Worm (Caenorhabditis elegans) whole organism, late embryonic: ENCODE data around the gene ttbk-2.1.

Experiments used
- C38D4.7 ChIP-seq: fragments of 200-800 bp; sonication (Bioruptor generic); optimal IDR thresholded peaks from 2 replicates; lab custom pipeline; 2018; ENCODE audit warnings: mild to moderate bottlenecking, missing genetic modification characterization, moderate library complexity, missing compliant biosample characterization
- F13H6.1 ChIP-seq: sonication (generic microtip); optimal IDR thresholded peaks from 2 replicates; lab custom pipeline; 2016; ENCODE audit warnings: missing genetic modification characterization, missing compliant biosample characterization
- K09A11.1 ChIP-seq: sonication (generic microtip); optimal IDR thresholded peaks from 2 replicates; lab custom pipeline; 2017; ENCODE audit warnings: antibody characterized with exemption, mild to moderate bottlenecking, missing genetic modification characterization, missing compliant biosample characterization; ENCODE audit not compliant: insufficient read depth
- T23F11.4 ChIP-seq: fragments of 200-800 bp; sonication (Bioruptor generic); optimal IDR thresholded peaks from 2 replicates; lab custom pipeline; 2018; ENCODE audit warnings: mild to moderate bottlenecking, missing genetic modification characterization, missing compliant biosample characterization
- Y22D7AL.16 ChIP-seq: sonication (generic microtip); optimal IDR thresholded peaks from 2 replicates; lab custom pipeline; 2016; ENCODE audit warnings: missing genetic modification characterization, missing compliant biosample characterization
- ceh-18 ChIP-seq: sonication (generic microtip); optimal IDR thresholded peaks from 2 replicates; lab custom pipeline; 2016; ENCODE audit warnings: missing genetic modification characterization, missing compliant biosample characterization
- ceh-19 ChIP-seq: fragments of 200-800 bp; sonication (Bioruptor generic); optimal IDR thresholded peaks from 2 replicates; lab custom pipeline; 2018; ENCODE audit warnings: mild to moderate bottlenecking, missing genetic modification characterization, missing compliant biosample characterization
- ceh-2 ChIP-seq: sonication (generic microtip); optimal IDR thresholded peaks from 2 replicates; lab custom pipeline; 2016; ENCODE audit warnings: missing genotype, missing genetic modification characterization, missing compliant biosample characterization
- ceh-24 ChIP-seq: sonication (generic microtip); optimal IDR thresholded peaks from 2 replicates; lab custom pipeline; 2016; ENCODE audit warnings: mild to moderate bottlenecking, missing genetic modification characterization, missing compliant biosample characterization
- ceh-31 ChIP-seq: sonication (generic microtip); optimal IDR thresholded peaks from 2 replicates; lab custom pipeline; 2016; ENCODE audit warnings: missing genetic modification characterization, missing compliant biosample characterization
- ceh-34 ChIP-seq: sonication (generic microtip); optimal IDR thresholded peaks from 2 replicates; lab custom pipeline; 2016; ENCODE audit warnings: mild to moderate bottlenecking, missing genetic modification characterization, missing compliant biosample characterization
- ceh-45 ChIP-seq: fragments of 200-800 bp; sonication (Bioruptor generic); IDR thresholded peaks from 2 replicates; pipeline ENCODE4 v1.3.6; 2022; ENCODE audit warnings: missing genetic modification reagents, missing genetic modification characterization, missing compliant biosample characterization
- ceh-48 ChIP-seq: sonication (generic microtip); optimal IDR thresholded peaks from 2 replicates; lab custom pipeline; 2016; ENCODE audit warnings: missing genetic modification characterization, inconsistent platforms, missing compliant biosample characterization
- ceh-6 ChIP-seq: fragments of 200-800 bp; sonication (Bioruptor generic); optimal IDR thresholded peaks from 2 replicates; lab custom pipeline; 2018; ENCODE audit warnings: mild to moderate bottlenecking, missing genetic modification characterization, missing compliant biosample characterization
- ceh-9 ChIP-seq: sonication (generic microtip); optimal IDR thresholded peaks from 2 replicates; lab custom pipeline; 2016; ENCODE audit warnings: mild to moderate bottlenecking, missing genetic modification characterization, inconsistent platforms, missing compliant biosample characterization
- dmd-4 ChIP-seq: sonication (generic microtip); optimal IDR thresholded peaks from 2 replicates; lab custom pipeline; 2016; ENCODE audit warnings: borderline replicate concordance, missing genetic modification characterization, missing compliant biosample characterization
- elt-2 ChIP-seq: sonication (generic microtip); optimal IDR thresholded peaks from 2 replicates; lab custom pipeline; 2016; ENCODE audit warnings: missing genetic modification reagents, missing genetic modification characterization, missing compliant biosample characterization
- elt-4 ChIP-seq: sonication (generic microtip); optimal IDR thresholded peaks from 2 replicates; lab custom pipeline; 2016; ENCODE audit warnings: missing genetic modification characterization, missing compliant biosample characterization
- ets-4 ChIP-seq: sonication (generic microtip); optimal IDR thresholded peaks from 2 replicates; lab custom pipeline; 2016; ENCODE audit warnings: missing genetic modification characterization, missing compliant biosample characterization
- eyg-1 ChIP-seq: sonication (generic microtip); optimal IDR thresholded peaks from 2 replicates; lab custom pipeline; 2016; ENCODE audit warnings: missing genotype, missing genetic modification characterization, missing compliant biosample characterization
- fkh-10 ChIP-seq: fragments of 150-350 bp; optimal IDR thresholded peaks from 2 replicates; lab custom pipeline; 2014; ENCODE audit warnings: missing biosample characterization, missing genetic modification reagents, missing genetic modification characterization
- fkh-6 ChIP-seq: sonication (generic microtip); optimal IDR thresholded peaks from 2 replicates; lab custom pipeline; 2016; ENCODE audit warnings: missing genetic modification characterization, missing compliant biosample characterization
- gmeb-2 ChIP-seq: sonication (generic microtip); optimal IDR thresholded peaks from 2 replicates; lab custom pipeline; 2016; ENCODE audit warnings: missing genetic modification characterization, inconsistent platforms, missing compliant biosample characterization
- hlh-13 ChIP-seq: fragments of 200-800 bp; sonication (Bioruptor generic); optimal IDR thresholded peaks from 2 replicates; lab custom pipeline; 2018; ENCODE audit warnings: mild to moderate bottlenecking, missing genetic modification characterization, missing compliant biosample characterization
- hlh-15 ChIP-seq: sonication (generic microtip); optimal IDR thresholded peaks from 2 replicates; lab custom pipeline; 2016; ENCODE audit warnings: missing genetic modification characterization, missing compliant biosample characterization
- hlh-8 ChIP-seq: sonication (generic microtip); optimal IDR thresholded peaks from 2 replicates; lab custom pipeline; 2016; ENCODE audit warnings: missing genotype, missing genetic modification characterization, missing compliant biosample characterization
- lin-11 ChIP-seq: fragments of 200-800 bp; sonication (Bioruptor generic); optimal IDR thresholded peaks from 2 replicates; lab custom pipeline; 2018; ENCODE audit warnings: mild to moderate bottlenecking, missing genetic modification characterization, missing compliant biosample characterization
- madf-2 ChIP-seq: sonication (generic microtip); optimal IDR thresholded peaks from 2 replicates; lab custom pipeline; 2017; ENCODE audit warnings: missing genetic modification characterization, missing compliant biosample characterization
- nhr-11 ChIP-seq: fragments of 150-350 bp; optimal IDR thresholded peaks from 2 replicates; lab custom pipeline; 2014; ENCODE audit warnings: missing biosample characterization, missing genetic modification characterization
- odd-2 ChIP-seq: sonication (generic microtip); optimal IDR thresholded peaks from 2 replicates; lab custom pipeline; 2017; ENCODE audit warnings: antibody characterized with exemption, mild to moderate bottlenecking, missing genetic modification characterization, missing compliant biosample characterization
- pha-2 ChIP-seq: sonication (generic microtip); optimal IDR thresholded peaks from 2 replicates; lab custom pipeline; 2017; ENCODE audit warnings: mild to moderate bottlenecking, missing genetic modification characterization, missing compliant biosample characterization
- pha-4 ChIP-seq: fragments of 150-350 bp; optimal IDR thresholded peaks from 2 replicates; lab custom pipeline; 2018; ENCODE audit warnings: missing biosample characterization, missing genetic modification reagents, missing genetic modification characterization
- pqm-1 ChIP-seq: sonication (generic microtip); optimal IDR thresholded peaks from 2 replicates; lab custom pipeline; 2016; ENCODE audit warnings: missing genetic modification characterization, missing compliant biosample characterization
- ref-2 ChIP-seq: sonication (generic microtip); optimal IDR thresholded peaks from 2 replicates; lab custom pipeline; 2016; ENCODE audit warnings: missing genetic modification characterization, missing compliant biosample characterization
- rnt-1 ChIP-seq: sonication (generic microtip); optimal IDR thresholded peaks from 2 replicates; lab custom pipeline; 2016; ENCODE audit warnings: missing genetic modification characterization, missing compliant biosample characterization
- sdc-2 ChIP-seq: sonication (generic microtip); optimal IDR thresholded peaks from 2 replicates; lab custom pipeline; 2016; ENCODE audit warnings: missing genotype, missing genetic modification characterization, missing compliant biosample characterization
- sox-2 ChIP-seq: fragments of 200-800 bp; sonication (Bioruptor generic); IDR thresholded peaks from 2 replicates; pipeline ENCODE4 v1.3.6; 2022; ENCODE audit warnings: missing genetic modification reagents, missing genetic modification characterization, missing compliant biosample characterization
- sox-4 ChIP-seq: sonication (generic microtip); optimal IDR thresholded peaks from 2 replicates; lab custom pipeline; 2017; ENCODE audit warnings: mild to moderate bottlenecking, missing genetic modification characterization, inconsistent platforms, missing compliant biosample characterization
- syd-9 ChIP-seq: sonication (generic microtip); optimal IDR thresholded peaks from 2 replicates; lab custom pipeline; 2016; ENCODE audit warnings: mild to moderate bottlenecking, missing genetic modification characterization, moderate library complexity, missing compliant biosample characterization
- tbx-7 ChIP-seq: sonication (generic microtip); optimal IDR thresholded peaks from 2 replicates; lab custom pipeline; 2016; ENCODE audit warnings: missing genotype, missing genetic modification characterization, missing compliant biosample characterization
- ttx-3 ChIP-seq: sonication (generic microtip); optimal IDR thresholded peaks from 2 replicates; lab custom pipeline; 2016; ENCODE audit warnings: missing genetic modification reagents, missing genetic modification characterization, missing compliant biosample characterization
- unc-3 ChIP-seq, 2 experiments: fragments of 200-800 bp in 1 of 2; sonication (Bioruptor generic) in 1 of 2; sonication (generic microtip) in 1 of 2; conservative IDR thresholded peaks in 1 of 2; optimal IDR thresholded peaks in 1 of 2; 2 replicates each; pipeline versions ENCODE4 v1.3.6 to Lab custom; 2016 to 2022; ENCODE audit warnings: missing compliant biosample characterization in 2 of 2, missing genetic modification characterization in 2 of 2, missing genetic modification reagents in 1 of 2
- unc-42 ChIP-seq: sonication (generic microtip); optimal IDR thresholded peaks from 2 replicates; lab custom pipeline; 2016; ENCODE audit warnings: missing genotype, missing genetic modification characterization, missing compliant biosample characterization
- unc-55 ChIP-seq: sonication (generic microtip); optimal IDR thresholded peaks from 2 replicates; lab custom pipeline; 2017; ENCODE audit warnings: missing biosample characterization, missing genetic modification reagents, missing genetic modification characterization
- unc-86 ChIP-seq: sonication (generic microtip); optimal IDR thresholded peaks from 2 replicates; lab custom pipeline; 2016; ENCODE audit warnings: missing genetic modification characterization, missing compliant biosample characterization
- ztf-16 ChIP-seq: sonication (generic microtip); optimal IDR thresholded peaks from 2 replicates; lab custom pipeline; 2017; ENCODE audit warnings: missing genetic modification characterization, missing compliant biosample characterization

The ttbk-2.1 gene

DNA sequence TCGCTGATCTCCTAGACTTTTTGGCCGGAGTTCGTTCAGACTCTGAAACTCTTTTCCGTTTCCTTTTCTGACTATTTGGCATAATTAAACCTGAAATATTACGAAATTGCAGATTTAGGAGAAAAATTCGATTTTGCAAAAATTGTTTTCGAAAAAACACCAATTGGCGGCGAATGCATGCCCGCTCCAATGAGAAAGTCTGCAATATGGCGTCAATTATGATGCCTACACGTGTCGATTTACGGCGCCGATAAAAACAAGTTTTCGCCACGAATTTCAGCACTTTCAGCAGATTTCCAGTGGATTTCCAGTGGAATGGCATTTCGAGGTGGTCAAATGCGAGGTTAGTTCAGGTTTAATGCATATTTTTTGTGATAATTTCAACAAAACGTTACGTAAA lies 49.1 kb upstream of the ttbk-2.1 start, which contains the start of the genes Y59E9AL.36 and nbet-1 (continued):
- TF ChIP-seq ref-2: no peak
- no peak for TF ChIP-seq rnt-1 (tag; lab: Kevin White, UChicago)
- TF ChIP-seq C38D4.7: no peak
- peak; percentile 33 for TF ChIP-seq elt-2 (tag; lab: Kevin White, UChicago)
- no peak for TF ChIP-seq Y22D7AL.16 (tag; lab: Kevin White, UChicago)
- TF ChIP-seq fkh-6 (tag; lab: Kevin White, UChicago): no peak
- TF ChIP-seq ceh-48: peak; percentile 32
- TF ChIP-seq ceh-2 (tag; lab: Kevin White, UChicago): no peak
- no peak for TF ChIP-seq ceh-19 (GFP tag; lab: Kevin White, UChicago)
- TF ChIP-seq unc-55 (GFP tag; lab: Kevin White, UChicago): peak; percentile 55
- no peak for TF ChIP-seq ceh-24
- TF ChIP-seq ceh-31 (tag; lab: Kevin White, UChicago): peak; percentile 54
- TF ChIP-seq ceh-45 (GFP tag; lab: Robert Waterston, UW): no peak
- TF ChIP-seq elt-4 (tag; lab: Kevin White, UChicago): no peak
- TF ChIP-seq unc-86: no peak
- TF ChIP-seq sox-4 (tag; lab: Kevin White, UChicago): no peak
- TF ChIP-seq odd-2 (tag; lab: Kevin White, UChicago): no peak
- TF ChIP-seq ets-4 (tag; lab: Kevin White, UChicago): no peak
- no peak for TF ChIP-seq dmd-4 (tag; lab: Kevin White, UChicago)

DNA sequence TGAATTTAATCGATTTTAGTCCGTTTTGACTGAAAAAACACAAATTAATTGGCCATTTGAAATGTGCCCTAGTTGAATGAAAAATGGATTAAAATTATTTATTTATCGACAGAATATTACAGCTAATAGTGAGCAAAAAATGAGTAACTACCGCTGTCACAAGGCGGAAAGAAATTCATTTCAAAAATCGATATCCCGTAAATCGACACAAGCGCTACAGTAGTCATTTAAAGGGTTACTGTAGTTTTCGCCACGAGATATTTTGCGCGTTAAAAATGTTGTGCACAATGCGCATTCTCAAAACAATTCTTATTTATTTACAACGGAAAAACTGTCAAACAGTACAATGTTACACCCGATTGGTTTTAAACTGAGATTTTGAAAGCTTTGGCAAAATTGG lies 47.9 kb upstream of the ttbk-2.1 start:
- TF ChIP-seq ceh-6 (GFP tag; lab: Kevin White, UChicago): no peak
- no peak for TF ChIP-seq C38D4.7
- no peak for TF ChIP-seq hlh-13 (GFP tag; lab: Kevin White, UChicago)
- TF ChIP-seq madf-2 (tag; lab: Kevin White, UChicago): no peak
- TF ChIP-seq hlh-8 (tag; lab: Kevin White, UChicago): no peak
- TF ChIP-seq dmd-4 (tag; lab: Kevin White, UChicago): no peak
- no peak for TF ChIP-seq unc-42 (tag; lab: Kevin White, UChicago)
- TF ChIP-seq sox-2 (GFP tag; lab: Robert Waterston, UW): no peak
- TF ChIP-seq unc-55 (GFP tag; lab: Kevin White, UChicago): no peak
- no peak for TF ChIP-seq unc-3 (GFP tag; conservative IDR thresholded peaks at IDR 0.05; lab: Robert Waterston, UW)
- TF ChIP-seq unc-3 (tag; optimal IDR thresholded peaks at IDR 0.05; lab: Kevin White, UChicago): no peak
- TF ChIP-seq ceh-18 (tag; lab: Kevin White, UChicago): no peak
- no peak for TF ChIP-seq lin-11 (tag; lab: Kevin White, UChicago)
- TF ChIP-seq ceh-9 (tag; lab: Kevin White, UChicago): no peak
- TF ChIP-seq nhr-11 (tag; lab: Kevin White, UChicago): no peak
- no peak for TF ChIP-seq ztf-16 (tag; lab: Kevin White, UChicago)
- no peak for TF ChIP-seq pha-2 (tag; lab: Kevin White, UChicago)
- no peak for TF ChIP-seq gmeb-2 (tag; lab: Kevin White, UChicago)
- TF ChIP-seq fkh-10 (GFP tag; lab: Kevin White, UChicago): no peak
- TF ChIP-seq ref-2: no peak
- TF ChIP-seq, all 69 proteins: peak for 0

DNA sequence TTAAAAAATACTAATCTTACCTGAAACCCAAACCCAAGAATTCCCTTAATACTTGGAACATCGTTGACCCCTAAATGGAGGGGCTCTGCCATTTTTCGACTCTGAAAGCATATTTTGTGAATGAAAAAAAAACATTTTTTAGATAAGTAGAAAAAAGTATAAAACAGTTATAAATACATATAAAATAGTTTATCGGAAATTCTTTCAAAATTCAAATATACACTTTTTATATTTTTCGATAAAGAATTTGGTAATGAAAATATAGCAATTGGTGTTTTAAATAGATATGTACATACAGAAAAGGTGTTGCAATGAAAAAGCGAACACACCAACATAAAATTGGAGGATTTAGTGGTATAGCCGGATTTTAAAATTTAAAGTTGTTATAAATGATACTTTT lies 43.4 kb upstream of the ttbk-2.1 start, which contains the start of gene Y59E9AL.4:
Y59E9AL.4 (minus strand) TSS at position 101 of the 400 bp plus-strand sequence.
- TF ChIP-seq syd-9 (tag; lab: Kevin White, UChicago): no peak
- TF ChIP-seq eyg-1 (tag; lab: Kevin White, UChicago): no peak
- TF ChIP-seq hlh-15: no peak
- TF ChIP-seq, all 69 proteins: peak for 0

DNA sequence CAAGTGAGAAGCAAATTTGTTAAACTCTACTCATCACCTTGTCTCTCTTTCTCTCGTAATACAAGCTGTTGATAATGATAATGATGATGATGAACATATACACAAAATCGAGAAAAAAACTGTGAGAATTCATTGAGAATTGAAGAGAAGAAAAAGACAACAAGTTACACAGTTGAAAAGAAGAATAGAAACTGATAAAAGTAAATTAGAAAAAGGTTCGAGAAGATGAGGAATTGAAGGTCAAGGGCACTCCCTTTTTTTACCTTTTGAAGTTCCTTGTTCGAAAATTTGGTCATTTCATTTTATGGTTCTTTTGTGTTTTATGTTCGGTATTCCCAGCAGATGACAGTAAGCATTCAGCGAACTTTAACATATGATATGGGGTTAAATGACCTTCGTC lies 42.1 kb upstream of the ttbk-2.1 start:
- TF ChIP-seq pha-4 (tag; lab: Kevin White, UChicago): no peak
- TF ChIP-seq gmeb-2 (tag; lab: Kevin White, UChicago): no peak
- TF ChIP-seq pqm-1 (tag; lab: Kevin White, UChicago): no peak
- no peak for TF ChIP-seq sox-2 (GFP tag; lab: Robert Waterston, UW)
- TF ChIP-seq ttx-3 (tag; lab: Kevin White, UChicago): no peak
- no peak for TF ChIP-seq syd-9 (tag; lab: Kevin White, UChicago)
- no peak for TF ChIP-seq tbx-7
- TF ChIP-seq F13H6.1 (tag; lab: Kevin White, UChicago): no peak
- TF ChIP-seq ceh-48: no peak
- no peak for TF ChIP-seq ceh-34 (tag; lab: Kevin White, UChicago)
- no peak for TF ChIP-seq ceh-24
- no peak for TF ChIP-seq madf-2 (tag; lab: Kevin White, UChicago)
- TF ChIP-seq K09A11.1 (tag; lab: Kevin White, UChicago): no peak
- TF ChIP-seq T23F11.4 (GFP tag; lab: Kevin White, UChicago): no peak
- TF ChIP-seq unc-3 (GFP tag; conservative IDR thresholded peaks at IDR 0.05; lab: Robert Waterston, UW): no peak
- no peak for TF ChIP-seq unc-3 (tag; optimal IDR thresholded peaks at IDR 0.05; lab: Kevin White, UChicago)
- no peak for TF ChIP-seq ref-2
- no peak for TF ChIP-seq sox-4 (tag; lab: Kevin White, UChicago)
- TF ChIP-seq sdc-2 (tag; lab: Kevin White, UChicago): no peak
